Worm (Caenorhabditis elegans) whole organism, L1 larva: ENCODE results near the gene T25F10.3.
A peak's percentile ranks its signal among the peaks of the same experiment; 100 is the strongest.

Experiments used
- C04F5.9 ChIP-seq: sonication (generic microtip); optimal IDR thresholded peaks from 2 replicates; lab custom pipeline; 2016; ENCODE audit warnings: missing genetic modification characterization, missing compliant biosample characterization
- F16B12.6 ChIP-seq: fragments of 150-350 bp; optimal IDR thresholded peaks from 2 replicates; lab custom pipeline; 2014; ENCODE audit warnings: missing biosample characterization, missing genetic modification characterization
- aly-2 ChIP-seq: fragments of 150-350 bp; optimal IDR thresholded peaks from 2 replicates; lab custom pipeline; 2014; ENCODE audit warnings: missing biosample characterization, missing genetic modification characterization
- ama-1 ChIP-seq: fragments of 150-350 bp; optimal IDR thresholded peaks from 2 replicates; lab custom pipeline; 2014
- blmp-1 ChIP-seq: fragments of 150-350 bp; optimal IDR thresholded peaks from 2 replicates; lab custom pipeline; 2014; ENCODE audit warnings: missing biosample characterization, missing genetic modification characterization
- ceh-63 ChIP-seq: fragments of 200-800 bp; sonication (Bioruptor generic); optimal IDR thresholded peaks from 2 replicates; lab custom pipeline; 2018; ENCODE audit warnings: mild to moderate bottlenecking, missing genetic modification characterization, missing compliant biosample characterization
- ceh-88 ChIP-seq: fragments of 200-800 bp; sonication (Bioruptor generic); IDR thresholded peaks from 2 replicates; pipeline ENCODE4 v1.3.6; 2022; ENCODE audit warnings: missing genetic modification characterization, missing compliant biosample characterization
- dsc-1 ChIP-seq: sonication (generic microtip); optimal IDR thresholded peaks from 2 replicates; lab custom pipeline; 2016; ENCODE audit warnings: mild to moderate bottlenecking, missing genetic modification characterization, missing compliant biosample characterization
- efl-1 ChIP-seq, 4 experiments: fragments of 150-350 bp; optimal IDR thresholded peaks in 3 of 4; peaks in 1 of 4; 1 replicate in 1 of 4; 2 replicates in 3 of 4; lab custom pipeline; 2014; ENCODE audit warnings: missing biosample characterization in 2 of 4, missing genetic modification characterization in 2 of 4, missing genetic modification reagents in 2 of 4
- fkh-4 ChIP-seq: sonication (generic microtip); optimal IDR thresholded peaks from 2 replicates; lab custom pipeline; 2016; ENCODE audit warnings: missing compliant biosample characterization, missing genetic modification characterization, borderline replicate concordance
- fkh-8 ChIP-seq: sonication (generic microtip); optimal IDR thresholded peaks from 2 replicates; lab custom pipeline; 2016; ENCODE audit warnings: mild to moderate bottlenecking, missing genetic modification characterization, missing compliant biosample characterization
- hlh-4 ChIP-seq: sonication (generic microtip); optimal IDR thresholded peaks from 2 replicates; lab custom pipeline; 2016; ENCODE audit warnings: mild to moderate bottlenecking, missing genetic modification characterization, missing compliant biosample characterization
- lin-14 ChIP-seq: fragments of 200-800 bp; sonication (Bioruptor generic); optimal IDR thresholded peaks from 2 replicates; lab custom pipeline; 2018; ENCODE audit warnings: mild to moderate bottlenecking, missing genetic modification characterization, moderate library complexity, missing compliant biosample characterization
- lin-15B ChIP-seq: fragments of 150-350 bp; sonication (generic microtip); optimal IDR thresholded peaks from 3 replicates; lab custom pipeline; 2014; ENCODE audit warnings: missing biosample characterization, missing genetic modification characterization
- lin-39 ChIP-seq: fragments of 150-350 bp; optimal IDR thresholded peaks from 2 replicates; lab custom pipeline; 2014; ENCODE audit warnings: missing biosample characterization, missing genetic modification reagents, missing genetic modification characterization
- lsy-2 ChIP-seq, 2 experiments: fragments of 150-350 bp; optimal IDR thresholded peaks; 2 replicates each; lab custom pipeline; 2014; ENCODE audit warnings: missing biosample characterization in 2 of 2, missing genetic modification characterization in 2 of 2
- nhr-12 ChIP-seq: sonication (generic microtip); optimal IDR thresholded peaks from 2 replicates; lab custom pipeline; 2017; ENCODE audit warnings: missing biosample characterization, missing genetic modification characterization
- nhr-19 ChIP-seq: fragments of 200-800 bp; sonication (Bioruptor generic); conservative IDR thresholded peaks from 2 replicates; pipeline ENCODE4 v1.3.6; 2022; ENCODE audit warnings: missing genetic modification characterization, missing compliant biosample characterization
- nhr-20 ChIP-seq: sonication (generic microtip); optimal IDR thresholded peaks from 2 replicates; lab custom pipeline; 2016; ENCODE audit warnings: mild to moderate bottlenecking, missing genetic modification characterization, missing compliant biosample characterization
- nhr-47 ChIP-seq: sonication (generic microtip); optimal IDR thresholded peaks from 2 replicates; lab custom pipeline; 2016; ENCODE audit warnings: mild to moderate bottlenecking, missing genetic modification characterization, moderate library complexity, missing compliant biosample characterization
- nhr-71 ChIP-seq: sonication (generic microtip); optimal IDR thresholded peaks from 2 replicates; lab custom pipeline; 2016; ENCODE audit warnings: mild to moderate bottlenecking, missing genetic modification characterization, moderate library complexity, missing compliant biosample characterization
- nhr-77 ChIP-seq: fragments of 150-350 bp; optimal IDR thresholded peaks from 2 replicates; lab custom pipeline; 2014; ENCODE audit warnings: missing biosample characterization, missing genetic modification characterization
- nhr-90 ChIP-seq: sonication (generic microtip); optimal IDR thresholded peaks from 2 replicates; lab custom pipeline; 2016; ENCODE audit warnings: mild to moderate bottlenecking, missing genetic modification characterization, missing compliant biosample characterization; ENCODE audit not compliant: poor library complexity
- pag-3 ChIP-seq: sonication (generic microtip); optimal IDR thresholded peaks from 2 replicates; lab custom pipeline; 2017; ENCODE audit warnings: missing genetic modification characterization, mild to moderate bottlenecking, missing compliant biosample characterization, antibody characterized with exemption, borderline replicate concordance; ENCODE audit not compliant: insufficient read depth
- pax-3 ChIP-seq: fragments of 200-800 bp; sonication (Bioruptor generic); optimal IDR thresholded peaks from 2 replicates; lab custom pipeline; 2018; ENCODE audit warnings: mild to moderate bottlenecking, missing genetic modification characterization, moderate library complexity, missing compliant biosample characterization
- rnt-1 ChIP-seq: sonication (generic microtip); optimal IDR thresholded peaks from 2 replicates; lab custom pipeline; 2016; ENCODE audit warnings: mild to moderate bottlenecking, missing genetic modification characterization, moderate library complexity, missing compliant biosample characterization
- skn-1 ChIP-seq: fragments of 150-350 bp; optimal IDR thresholded peaks from 2 replicates; lab custom pipeline; 2014; ENCODE audit warnings: missing biosample characterization, missing genetic modification characterization
- snu-23 ChIP-seq: sonication (generic microtip); optimal IDR thresholded peaks from 2 replicates; lab custom pipeline; 2016; ENCODE audit warnings: missing genetic modification characterization, missing compliant biosample characterization
- unc-130 ChIP-seq: fragments of 150-350 bp; optimal IDR thresholded peaks from 2 replicates; lab custom pipeline; 2017; ENCODE audit warnings: missing biosample characterization, missing genetic modification characterization, inconsistent platforms
- zag-1 ChIP-seq: fragments of 150-350 bp; optimal IDR thresholded peaks from 2 replicates; lab custom pipeline; 2014; ENCODE audit warnings: missing biosample characterization, missing genetic modification characterization
- ztf-11 ChIP-seq, 2 experiments: sonication (generic microtip); optimal IDR thresholded peaks; 2 replicates each; lab custom pipeline; 2016 to 2017; ENCODE audit warnings: missing genetic modification characterization in 2 of 2, missing biosample characterization in 1 of 2, missing compliant biosample characterization in 1 of 2

T25F10.3 gene

ce11 chrV:6751493-6752100 lies 6.7 kb downstream of the T25F10.3 start:
- TF ChIP-seq nhr-71 (tag; lab: Kevin White, UChicago), result peak; percentile 68
- no peak for TF ChIP-seq efl-1 (optimal IDR thresholded peaks at IDR 0.05; lab: Kevin White, UChicago)
- peak in 1 of 2 experiments; percentile 64 for TF ChIP-seq efl-1 (GFP tag; optimal IDR thresholded peaks at IDR 0.05 in 1 of 2; lab: Kevin White, UChicago)
- peak; percentile 19 for TF ChIP-seq rnt-1 (tag; lab: Kevin White, UChicago)
- no peak for TF ChIP-seq lsy-2 (tag; optimal IDR thresholded peaks at IDR 0.05; lab: Kevin White, UChicago)
- TF ChIP-seq nhr-20 (tag; lab: Kevin White, UChicago), result peak; percentile 11
- peak; percentile 51 for TF ChIP-seq nhr-19 (GFP tag; lab: Robert Waterston, UW)
- TF ChIP-seq lin-15B (tag; lab: Kevin White, UChicago), result no peak
- TF ChIP-seq hlh-4 (tag; lab: Kevin White, UChicago), result no peak
- peak; percentile 9 for TF ChIP-seq pag-3 (tag; lab: Kevin White, UChicago)
- peak; percentile 6 for TF ChIP-seq snu-23
- peak; percentile 74 for TF ChIP-seq lin-14 (GFP tag; lab: Kevin White, UChicago)

ce11 chrV:6753257-6753656 lies 8.4 kb downstream of the T25F10.3 start:
- TF ChIP-seq aly-2 (tag; lab: Kevin White, UChicago), result no peak
- no peak for TF ChIP-seq F16B12.6 (tag; lab: Kevin White, UChicago)
- TF ChIP-seq nhr-77 (tag; lab: Kevin White, UChicago), result no peak
- TF ChIP-seq fkh-4, result peak; percentile 73
- TF ChIP-seq nhr-90 (tag; lab: Kevin White, UChicago), result no peak
- no peak for TF ChIP-seq C04F5.9 (tag; lab: Kevin White, UChicago)
- TF ChIP-seq dsc-1 (tag; lab: Kevin White, UChicago), result peak; percentile 84
- no peak for TF ChIP-seq pax-3 (tag; lab: Kevin White, UChicago)

ce11 chrV:6758017-6758416 lies 13.1 kb downstream of the T25F10.3 start, which contains the start of gene dbl-1:
Gene dbl-1 (plus strand): TSS chrV:6758135.
- TF ChIP-seq efl-1 (optimal IDR thresholded peaks at IDR 0.05; lab: Kevin White, UChicago), result no peak
- TF ChIP-seq efl-1 (GFP tag; optimal IDR thresholded peaks at IDR 0.05 in 1 of 2; lab: Kevin White, UChicago), result peak in 1 of 2 experiments; percentile 11
- TF ChIP-seq unc-130 (tag; lab: Kevin White, UChicago), result no peak
- no peak for TF ChIP-seq fkh-4
- TF ChIP-seq lin-39 (tag; lab: Kevin White, UChicago), result no peak
- TF ChIP-seq, all 84 proteins: peak for 1

ce11 chrV:6762361-6762760 lies 17.5 kb downstream of the T25F10.3 start, which contains the start of gene T25F10.4:
Gene T25F10.4 (minus strand): TSS chrV:6762461.
- no peak for TF ChIP-seq ceh-63 (GFP tag; lab: Kevin White, UChicago)
- no peak for TF ChIP-seq nhr-47 (tag; lab: Kevin White, UChicago)
- TF ChIP-seq blmp-1 (tag; lab: Kevin White, UChicago), result no peak
- no peak for TF ChIP-seq ztf-11 (tag; optimal IDR thresholded peaks at IDR 0.05; lab: Kevin White, UChicago)
- TF ChIP-seq skn-1 (tag; lab: Kevin White, UChicago), result no peak
- TF ChIP-seq nhr-12 (tag; lab: Kevin White, UChicago), result no peak

ce11 chrV:6764972-6765371 lies 20.1 kb downstream of the T25F10.3 start, which contains the start of gene bbs-8:
Gene bbs-8 (minus strand): TSS chrV:6765072.
- no peak for TF ChIP-seq ceh-88
- peak; percentile 60 for TF ChIP-seq fkh-8 (tag; lab: Kevin White, UChicago)
- no peak for TF ChIP-seq lin-15B (tag; lab: Kevin White, UChicago)
- TF ChIP-seq zag-1, result no peak
- TF ChIP-seq nhr-71 (tag; lab: Kevin White, UChicago), result no peak
- TF ChIP-seq nhr-19 (GFP tag; lab: Robert Waterston, UW), result no peak
- TF ChIP-seq efl-1 (optimal IDR thresholded peaks at IDR 0.05; lab: Kevin White, UChicago), result no peak
- TF ChIP-seq efl-1 (GFP tag; optimal IDR thresholded peaks at IDR 0.05 in 1 of 2; lab: Kevin White, UChicago), result peak in 1 of 2 experiments; percentile 61
- TF ChIP-seq fkh-4, result no peak
- TF ChIP-seq ama-1, result no peak
- TF ChIP-seq, all 84 proteins: peak for 2
